Worm (Caenorhabditis elegans): Measurements from ENCODE around the gene D2023.3.

DNA sequence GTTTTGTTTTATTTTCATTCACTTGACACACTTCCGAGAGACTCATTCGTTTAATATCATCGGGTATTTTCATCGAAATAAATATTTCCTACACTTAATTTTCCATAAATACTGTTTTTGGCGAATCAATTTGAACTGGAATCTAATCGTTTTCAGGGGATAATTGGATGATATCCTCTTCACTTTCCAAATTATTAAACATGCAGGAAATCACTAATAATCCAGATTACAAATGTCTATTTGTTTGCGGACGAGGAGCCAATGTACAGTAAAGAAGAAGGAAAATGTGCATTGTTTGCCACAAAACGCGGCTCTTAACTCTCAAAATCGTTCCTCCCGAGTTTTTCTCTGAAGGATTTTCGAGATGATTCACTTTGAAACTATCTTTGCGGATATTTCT, 35.3 kb downstream of the D2023.3 start, which contains the start of gene F55A11.6:
- no peak for TF ChIP-seq cog-1 (tag; optimal IDR thresholded peaks at IDR 0.05)
- TF ChIP-seq flt-1 (GFP tag; IDR thresholded peaks at IDR 0.05) = no peak
- no peak for TF ChIP-seq ztf-29 (GFP tag; IDR thresholded peaks at IDR 0.05)
- no peak for TF ChIP-seq tab-1 (GFP tag; IDR thresholded peaks at IDR 0.05)
- TF ChIP-seq ref-1 (GFP tag; conservative IDR thresholded peaks at IDR 0.05) = no peak
- TF ChIP-seq klf-2 (GFP tag; conservative IDR thresholded peaks at IDR 0.05) = no peak
- TF ChIP-seq T22C8.4 (GFP tag; IDR thresholded peaks at IDR 0.05) = no peak

All from whole organism, midembryonic.